Comparison of ENCODE assay signal across 5 fruit fly cellular contexts in genomic region chr3R:16208924-16209713, dm6.
TF ChIP-seq lines count a peak whose summit lies in the region.

No protein-coding gene starts in this region.

- TF ChIP-seq CTCF in whole organism, embryonic (GFP tag; optimal IDR thresholded peaks at IDR 0.05; lab: Kevin White, UChicago), result no peak

TF ChIP-seq in whole organism, 6 proteins besides CTCF, POLR2A, EP300 and RAD21:
- TF ChIP-seq usp (GFP tag; optimal IDR thresholded peaks at IDR 0.05; lab: Kevin White, UChicago) (no peak), pan (optimal IDR thresholded peaks at IDR 0.05; lab: Kevin White, UChicago) (peak; percentile 70)

TF ChIP-seq in whole organism, embryonic, 481 proteins besides CTCF, POLR2A, EP300 and RAD21 (continues in another document):
- TF ChIP-seq Lim3 (GFP tag; IDR thresholded peaks at IDR 0.05; lab: Robert Waterston, UW) (no peak), CG12155 (GFP tag; optimal IDR thresholded peaks at IDR 0.05; lab: Kevin White, UChicago) (no peak), wdn (GFP tag; IDR thresholded peaks at IDR 0.05; lab: Robert Waterston, UW) (no peak), CG9727 (GFP tag; optimal IDR thresholded peaks at IDR 0.05; lab: Kevin White, UChicago) (peak; percentile 83), Dip3 (GFP tag; optimal IDR thresholded peaks at IDR 0.05; lab: Kevin White, UChicago) (peak; percentile 7), trem (tag; optimal IDR thresholded peaks at IDR 0.05; lab: Kevin White, UChicago) (peak; percentile 20), Bgb (GFP tag; IDR thresholded peaks at IDR 0.05; lab: Robert Waterston, UW; ENCODE audit: partially characterized antibody) (peak; percentile 35; the same call in 1 of the 2 replicates), CG8924 (tag; optimal IDR thresholded peaks at IDR 0.05; lab: Kevin White, UChicago) (peak; percentile 61), row (GFP tag; IDR thresholded peaks at IDR 0.05; lab: Robert Waterston, UW) (peak; percentile 60; the same call in 1 of the 3 replicates), CG10321 (GFP tag; IDR thresholded peaks at IDR 0.05; lab: Robert Waterston, UW) (no peak), toy (GFP tag; IDR thresholded peaks at IDR 0.05; lab: Robert Waterston, UW) (no peak), CG15514 (GFP tag; optimal IDR thresholded peaks at IDR 0.05; lab: Kevin White, UChicago) (no peak), CG7745 (tag; optimal IDR thresholded peaks at IDR 0.05; lab: Kevin White, UChicago) (no peak), CG15696 (tag; optimal IDR thresholded peaks at IDR 0.05; lab: Kevin White, UChicago) (peak; percentile 24), Spps (tag; optimal IDR thresholded peaks at IDR 0.05; lab: Kevin White, UChicago) (peak; percentile 51), D (optimal IDR thresholded peaks at IDR 0.05; lab: Kevin White, UChicago) (no peak), D (GFP tag; optimal IDR thresholded peaks at IDR 0.05; lab: Kevin White, UChicago) (peak; percentile 59), gsb (GFP tag; IDR thresholded peaks at IDR 0.05; lab: Robert Waterston, UW) (peak; percentile 47; the same call in 1 of the 2 replicates), dysf (GFP tag; IDR thresholded peaks at IDR 0.05; lab: Robert Waterston, UW) (peak; percentile 39; the same call in 1 of the 3 replicates), CG17361 (GFP tag; IDR thresholded peaks at IDR 0.05; lab: Robert Waterston, UW) (peak; percentile 77), CG9437 (GFP tag; optimal IDR thresholded peaks at IDR 0.05; lab: Kevin White, UChicago) (peak; percentile 60), CG9817 (tag; optimal IDR thresholded peaks at IDR 0.05; lab: Kevin White, UChicago) (peak; percentile 4)

TF ChIP-seq in whole organism, prepupa, 60 proteins besides CTCF, POLR2A, EP300 and RAD21 (continues in another document):
- TF ChIP-seq eg (GFP tag; IDR thresholded peaks at IDR 0.05; lab: Robert Waterston, UW) (peak; percentile 29; the same call in 2 of the 3 replicates), Sox15 (GFP tag; optimal IDR thresholded peaks at IDR 0.05; lab: Kevin White, UChicago) (peak; percentile 60), Ets21C (GFP tag; optimal IDR thresholded peaks at IDR 0.05; lab: Kevin White, UChicago) (no peak), CG32006 (GFP tag; optimal IDR thresholded peaks at IDR 0.05; lab: Kevin White, UChicago) (peak; percentile 88), Gug (GFP tag; IDR thresholded peaks at IDR 0.05; lab: Robert Waterston, UW) (no peak), Ets96B (tag; optimal IDR thresholded peaks at IDR 0.05; lab: Kevin White, UChicago) (peak; percentile 84), CG6163 (GFP tag; IDR thresholded peaks at IDR 0.05; lab: Robert Waterston, UW) (peak; percentile 71), CG11294 (GFP tag; IDR thresholded peaks at IDR 0.05; lab: Robert Waterston, UW) (peak; percentile 15; the same call in 1 of the 2 replicates), cyc (GFP tag; optimal IDR thresholded peaks at IDR 0.05; lab: Kevin White, UChicago) (peak; percentile 51), lz (GFP tag; optimal IDR thresholded peaks at IDR 0.05; lab: Kevin White, UChicago) (peak; percentile 54), Sox14 (GFP tag; optimal IDR thresholded peaks at IDR 0.05; lab: Kevin White, UChicago) (peak; percentile 56), spab (GFP tag; optimal IDR thresholded peaks at IDR 0.05; lab: Kevin White, UChicago) (peak; percentile 87), Eip78C (GFP tag; lab: Kevin White, UChicago) (peak; percentile 92), vri (GFP tag; optimal IDR thresholded peaks at IDR 0.05; lab: Kevin White, UChicago) (no peak), CG6792 (GFP tag; optimal IDR thresholded peaks at IDR 0.05; lab: Kevin White, UChicago) (peak; percentile 6), CG6276 (GFP tag; optimal IDR thresholded peaks at IDR 0.05; lab: Kevin White, UChicago) (peak; percentile 52), fd59A (GFP tag; optimal IDR thresholded peaks at IDR 0.05; lab: Kevin White, UChicago) (peak; percentile 46), Sox102F (GFP tag; optimal IDR thresholded peaks at IDR 0.05; lab: Kevin White, UChicago) (peak; percentile 46), CG10669 (GFP tag; optimal IDR thresholded peaks at IDR 0.05; lab: Kevin White, UChicago) (peak; percentile 75), CG6854 (GFP tag; optimal IDR thresholded peaks at IDR 0.05; lab: Kevin White, UChicago) (peak; percentile 19), Met (GFP tag; optimal IDR thresholded peaks at IDR 0.05; lab: Kevin White, UChicago) (peak; percentile 61), fkh (GFP tag; optimal IDR thresholded peaks at IDR 0.05; lab: Kevin White, UChicago) (no peak), CG31627 (GFP tag; optimal IDR thresholded peaks at IDR 0.05; lab: Kevin White, UChicago) (peak; percentile 37)

TF ChIP-seq in whole organism, pupa, 21 proteins besides CTCF, POLR2A, EP300 and RAD21:
- TF ChIP-seq CG14655 (GFP tag; optimal IDR thresholded peaks at IDR 0.05; lab: Kevin White, UChicago) (peak; percentile 91), CG34367 (tag; optimal IDR thresholded peaks at IDR 0.05; lab: Kevin White, UChicago) (peak; percentile 73), EcR (GFP tag; optimal IDR thresholded peaks at IDR 0.05; lab: Kevin White, UChicago) (peak; percentile 61), gl (tag; optimal IDR thresholded peaks at IDR 0.05; lab: Kevin White, UChicago) (no peak), CG17806 (tag; optimal IDR thresholded peaks at IDR 0.05; lab: Kevin White, UChicago) (peak; percentile 75), fd96Ca (GFP tag; IDR thresholded peaks at IDR 0.05; lab: Robert Waterston, UW) (0 out of 3 replicates have a peak, but pooled peaks have one; percentile 37), CG8301 (tag; optimal IDR thresholded peaks at IDR 0.05; lab: Kevin White, UChicago) (peak; percentile 58), CG8159 (tag; optimal IDR thresholded peaks at IDR 0.05; lab: Kevin White, UChicago) (peak; percentile 92), CG10348 (GFP tag; IDR thresholded peaks at IDR 0.05; lab: Robert Waterston, UW) (no peak), Ets98B (GFP tag; IDR thresholded peaks at IDR 0.05; lab: Robert Waterston, UW) (no peak), Pif1A (GFP tag; optimal IDR thresholded peaks at IDR 0.05; lab: Kevin White, UChicago) (peak; percentile 56), Snoo (tag; optimal IDR thresholded peaks at IDR 0.05; lab: Kevin White, UChicago) (peak; percentile 60), CG32121 (GFP tag; IDR thresholded peaks at IDR 0.05; lab: Robert Waterston, UW) (peak; percentile 51), CG15710 (tag; optimal IDR thresholded peaks at IDR 0.05; lab: Kevin White, UChicago) (peak; percentile 85), CG4496 (GFP tag; IDR thresholded peaks at IDR 0.05; lab: Robert Waterston, UW) (peak; percentile 6; the same call in 2 of the 3 replicates), rn (GFP tag; IDR thresholded peaks at IDR 0.05; lab: Robert Waterston, UW) (no peak), CG13204 (GFP tag; optimal IDR thresholded peaks at IDR 0.05; lab: Kevin White, UChicago) (peak; percentile 88), CG12605 (GFP tag; IDR thresholded peaks at IDR 0.05; lab: Robert Waterston, UW) (no peak), D1 (tag; optimal IDR thresholded peaks at IDR 0.05; lab: Kevin White, UChicago) (peak; percentile 86), Pif1B (GFP tag; optimal IDR thresholded peaks at IDR 0.05; lab: Kevin White, UChicago) (peak; percentile 29), CG9948 (tag; optimal IDR thresholded peaks at IDR 0.05; lab: Kevin White, UChicago) (peak; percentile 86)

TF ChIP-seq in whole organism, wandering third instar larva, 38 proteins besides CTCF, POLR2A, EP300 and RAD21 (continues in another document):
- TF ChIP-seq Hnf4 (GFP tag; optimal IDR thresholded peaks at IDR 0.05; lab: Kevin White, UChicago) (peak; percentile 48), Dfd (GFP tag; optimal IDR thresholded peaks at IDR 0.05; lab: Kevin White, UChicago) (no peak), tai (GFP tag; optimal IDR thresholded peaks at IDR 0.05; lab: Kevin White, UChicago) (no peak), h (GFP tag; optimal IDR thresholded peaks at IDR 0.05; lab: Kevin White, UChicago) (peak; percentile 14), Hr78 (GFP tag; optimal IDR thresholded peaks at IDR 0.05; lab: Kevin White, UChicago) (no peak), GATAd (GFP tag; optimal IDR thresholded peaks at IDR 0.05; lab: Kevin White, UChicago) (no peak), N (GFP tag; optimal IDR thresholded peaks at IDR 0.05; lab: Kevin White, UChicago) (no peak), Jra (GFP tag; optimal IDR thresholded peaks at IDR 0.05; lab: Kevin White, UChicago) (no peak), pan (optimal IDR thresholded peaks at IDR 0.05; lab: Kevin White, UChicago) (no peak), lola (GFP tag; optimal IDR thresholded peaks at IDR 0.05; lab: Kevin White, UChicago) (no peak), CG32264 (GFP tag; optimal IDR thresholded peaks at IDR 0.05; lab: Kevin White, UChicago) (no peak), Vsx2 (GFP tag; optimal IDR thresholded peaks at IDR 0.05; lab: Kevin White, UChicago; ENCODE audit: partially characterized antibody) (no peak), dmrt93B (GFP tag; optimal IDR thresholded peaks at IDR 0.05; lab: Kevin White, UChicago) (peak; percentile 47), OdsH (GFP tag; optimal IDR thresholded peaks at IDR 0.05; lab: Kevin White, UChicago) (peak; percentile 60), brk (GFP tag; optimal IDR thresholded peaks at IDR 0.05; lab: Kevin White, UChicago) (no peak), Hr83 (GFP tag; optimal IDR thresholded peaks at IDR 0.05; lab: Kevin White, UChicago; ENCODE audit: poor library complexity, severe bottlenecking) (no peak), Dif (GFP tag; optimal IDR thresholded peaks at IDR 0.05; lab: Kevin White, UChicago; ENCODE audit: partially characterized antibody) (no peak), dl (GFP tag; optimal IDR thresholded peaks at IDR 0.05; lab: Kevin White, UChicago; ENCODE audit: insufficient read depth in 1 of 2, partially characterized antibody in 2 of 2) (no peak), usp (GFP tag; optimal IDR thresholded peaks at IDR 0.05; lab: Kevin White, UChicago) (no peak), fru (GFP tag; optimal IDR thresholded peaks at IDR 0.05; lab: Kevin White, UChicago) (peak; percentile 39), Mio (GFP tag; optimal IDR thresholded peaks at IDR 0.05; lab: Kevin White, UChicago) (no peak), Myc (optimal IDR thresholded peaks at IDR 0.05; lab: Kevin White, UChicago) (no peak), sv (GFP tag; optimal IDR thresholded peaks at IDR 0.05; lab: Kevin White, UChicago) (no peak), Rel (GFP tag; optimal IDR thresholded peaks at IDR 0.05; lab: Kevin White, UChicago) (no peak), Rel (tag; optimal IDR thresholded peaks at IDR 0.05; lab: Kevin White, UChicago) (no peak), psq (GFP tag; optimal IDR thresholded peaks at IDR 0.05; lab: Kevin White, UChicago) (peak; percentile 5), woc (GFP tag; optimal IDR thresholded peaks at IDR 0.05; lab: Kevin White, UChicago) (peak; percentile 61), dsf (GFP tag; optimal IDR thresholded peaks at IDR 0.05; lab: Kevin White, UChicago; ENCODE audit: borderline replicate concordance) (no peak), CG9705 (GFP tag; optimal IDR thresholded peaks at IDR 0.05; lab: Kevin White, UChicago) (no peak), Abd-B (GFP tag; optimal IDR thresholded peaks at IDR 0.05; lab: Kevin White, UChicago) (no peak), Sp1 (GFP tag; optimal IDR thresholded peaks at IDR 0.05; lab: Kevin White, UChicago) (peak; percentile 64)
